Worm (Caenorhabditis elegans): ENCODE results near the gene srtx-1.

The srtx-1 gene

ce11 chrIV:7402077-7402476 lies 18.9 kb upstream of the srtx-1 start:
- TF ChIP-seq pqm-1 (tag; optimal IDR thresholded peaks at IDR 0.05) = no peak
- TF ChIP-seq fos-1 (tag; optimal IDR thresholded peaks at IDR 0.05) = peak; percentile 70
- TF ChIP-seq nhr-20 (tag; optimal IDR thresholded peaks at IDR 0.05) = peak; percentile 57
- TF ChIP-seq rnt-1 (tag; optimal IDR thresholded peaks at IDR 0.05) = peak; percentile 58
- TF ChIP-seq lin-14 (GFP tag; optimal IDR thresholded peaks at IDR 0.05) = peak; percentile 96
- peak; percentile 67 for TF ChIP-seq mef-2 (tag; optimal IDR thresholded peaks at IDR 0.05)
- no peak for TF ChIP-seq ceh-90 (tag; optimal IDR thresholded peaks at IDR 0.05)
- no peak for TF ChIP-seq elt-3 (tag; optimal IDR thresholded peaks at IDR 0.05)
- TF ChIP-seq egl-13 (tag; optimal IDR thresholded peaks at IDR 0.05) = peak; percentile 72
- no peak for TF ChIP-seq hpl-2 (GFP tag; optimal IDR thresholded peaks at IDR 0.05)
- TF ChIP-seq xbp-1 (tag; optimal IDR thresholded peaks at IDR 0.05) = peak; percentile 62
- TF ChIP-seq C16A3.4 (tag; optimal IDR thresholded peaks at IDR 0.05) = no peak
- no peak for TF ChIP-seq hlh-17 (GFP tag; optimal IDR thresholded peaks at IDR 0.05; ENCODE audit: borderline replicate concordance)
- peak; percentile 74 for TF ChIP-seq snu-23 (GFP tag; optimal IDR thresholded peaks at IDR 0.05)
- TF ChIP-seq nhr-28 (tag; optimal IDR thresholded peaks at IDR 0.05) = no peak
- TF ChIP-seq egl-27 (tag; optimal IDR thresholded peaks at IDR 0.05) = peak in 1 of 2 experiments; percentile 19
- TF ChIP-seq ztf-11 (tag; optimal IDR thresholded peaks at IDR 0.05) = no peak
- TF ChIP-seq tbx-2 (tag; optimal IDR thresholded peaks at IDR 0.05) = peak; percentile 83
- peak; percentile 32 for TF ChIP-seq pax-3 (tag; optimal IDR thresholded peaks at IDR 0.05)
- TF ChIP-seq nhr-11 (tag; optimal IDR thresholded peaks at IDR 0.05) = no peak
- peak; percentile 34 for TF ChIP-seq nhr-77 (tag; optimal IDR thresholded peaks at IDR 0.05)
- TF ChIP-seq ama-1 (optimal IDR thresholded peaks at IDR 0.05) = no peak
- peak; percentile 82 for TF ChIP-seq swsn-7 (tag; optimal IDR thresholded peaks at IDR 0.05)
- no peak for TF ChIP-seq unc-98 (GFP tag; IDR thresholded peaks at IDR 0.05)
- TF ChIP-seq zag-1 (tag; optimal IDR thresholded peaks at IDR 0.05) = peak; percentile 40
- TF ChIP-seq ztf-4 (tag; optimal IDR thresholded peaks at IDR 0.05) = peak; percentile 40
- peak; percentile 39 to 56 for TF ChIP-seq efl-1 (optimal IDR thresholded peaks at IDR 0.05)
- peak in 1 of 2 experiments; percentile 30 for TF ChIP-seq efl-1 (GFP tag; optimal IDR thresholded peaks at IDR 0.05 in 1 of 2)
- TF ChIP-seq nhr-90 (tag; optimal IDR thresholded peaks at IDR 0.05; ENCODE audit: poor library complexity) = no peak
- TF ChIP-seq mep-1 (tag; optimal IDR thresholded peaks at IDR 0.05) = peak; percentile 75
- no peak for TF ChIP-seq nhr-237 (tag; optimal IDR thresholded peaks at IDR 0.05)
- peak; percentile 89 for TF ChIP-seq fkh-10 (GFP tag; optimal IDR thresholded peaks at IDR 0.05)
- peak; percentile 10 for TF ChIP-seq lir-3 (tag; optimal IDR thresholded peaks at IDR 0.05; ENCODE audit: poor library complexity)
- peak; percentile 2 for TF ChIP-seq zip-4 (GFP tag; optimal IDR thresholded peaks at IDR 0.05)
- TF ChIP-seq skn-1 (tag; optimal IDR thresholded peaks at IDR 0.05) = peak; percentile 49
- 0 out of 2 replicates have a peak, but pooled peaks have one; percentile 18 for TF ChIP-seq mab-9 (GFP tag; IDR thresholded peaks at IDR 0.05)
- TF ChIP-seq sptf-1 (tag; optimal IDR thresholded peaks at IDR 0.05) = no peak
- TF ChIP-seq fkh-8 (tag; optimal IDR thresholded peaks at IDR 0.05) = peak; percentile 86
- peak; percentile 60 for TF ChIP-seq jun-1 (tag; optimal IDR thresholded peaks at IDR 0.05)
- TF ChIP-seq unc-62 (GFP tag; optimal IDR thresholded peaks at IDR 0.05) = no peak
- peak; percentile 72 for TF ChIP-seq dsc-1 (tag; optimal IDR thresholded peaks at IDR 0.05)
- peak; percentile 6 for TF ChIP-seq lin-13 (GFP tag; optimal IDR thresholded peaks at IDR 0.05)
- peak; percentile 55 to 88 (median 69) for TF ChIP-seq ceh-82 (tag; optimal IDR thresholded peaks at IDR 0.05)
- peak; percentile 4 for TF ChIP-seq snpc-4 (tag; optimal IDR thresholded peaks at IDR 0.05)
- no peak for TF ChIP-seq pag-3 (tag; optimal IDR thresholded peaks at IDR 0.05; ENCODE audit: borderline replicate concordance, insufficient read depth)
- TF ChIP-seq ets-5 (GFP tag; IDR thresholded peaks at IDR 0.05) = no peak
- peak; percentile 87 for TF ChIP-seq nhr-71 (tag; optimal IDR thresholded peaks at IDR 0.05)
- peak; percentile 69 for TF ChIP-seq isw-1 (GFP tag; IDR thresholded peaks at IDR 0.05)
- TF ChIP-seq lsy-2 (tag; optimal IDR thresholded peaks at IDR 0.05) = peak; percentile 43 to 82
- peak; percentile 37 for TF ChIP-seq irx-1 (tag; optimal IDR thresholded peaks at IDR 0.05)
- peak; percentile 83 for TF ChIP-seq nhr-47 (tag; optimal IDR thresholded peaks at IDR 0.05)
- no peak for TF ChIP-seq grh-1 (GFP tag; IDR thresholded peaks at IDR 0.05)
- TF ChIP-seq nhr-85 (tag) = no peak
- TF ChIP-seq unc-86 (tag; optimal IDR thresholded peaks at IDR 0.05) = peak; percentile 88

All from whole organism, L1 larva.